Worm (Caenorhabditis elegans): ENCODE data around the gene inx-1.

ce11 chrX:6935430-6935829, 20.8 kb downstream of the inx-1 start, which contains the start of gene C16E9.2:
- TF ChIP-seq dpff-1 (tag; optimal IDR thresholded peaks at IDR 0.05) (no peak), lin-35 (GFP tag; optimal IDR thresholded peaks at IDR 0.05) (no peak), dpl-1 (GFP tag; optimal IDR thresholded peaks at IDR 0.05) (no peak), unc-62 (GFP tag; optimal IDR thresholded peaks at IDR 0.05) (no peak), pha-4 (tag; optimal IDR thresholded peaks at IDR 0.05) (no peak), T26A5.8 (tag; optimal IDR thresholded peaks at IDR 0.05) (no peak)
